Worm (Caenorhabditis elegans) whole organism, L1 larva: ENCODE measurements around the gene clec-219.

Source experiments
- aha-1 ChIP-seq: fragments of 150-350 bp; optimal IDR thresholded peaks from 2 replicates; lab custom pipeline; 2014; ENCODE audit warnings: missing biosample characterization, missing genetic modification characterization
- fos-1 ChIP-seq: fragments of 150-350 bp; optimal IDR thresholded peaks from 2 replicates; lab custom pipeline; 2014; ENCODE audit warnings: missing biosample characterization, missing genetic modification characterization
- hpl-2 ChIP-seq: fragments of 150-350 bp; optimal IDR thresholded peaks from 2 replicates; lab custom pipeline; 2014; ENCODE audit warnings: missing biosample characterization, missing genetic modification reagents, missing genetic modification characterization
- lin-13 ChIP-seq: fragments of 150-350 bp; optimal IDR thresholded peaks from 2 replicates; lab custom pipeline; 2014; ENCODE audit warnings: missing biosample characterization, missing genetic modification reagents, missing genetic modification characterization
- mdl-1 ChIP-seq, 2 experiments: fragments of 150-350 bp; optimal IDR thresholded peaks; 2 replicates each; lab custom pipeline; 2014 to 2017; ENCODE audit warnings: missing biosample characterization in 2 of 2, missing genetic modification characterization in 2 of 2, inconsistent platforms in 1 of 2
- mep-1 ChIP-seq: fragments of 150-350 bp; optimal IDR thresholded peaks from 2 replicates; lab custom pipeline; 2014; ENCODE audit warnings: missing biosample characterization, missing genetic modification characterization
- ztf-4 ChIP-seq: fragments of 150-350 bp; optimal IDR thresholded peaks from 2 replicates; lab custom pipeline; 2014; ENCODE audit warnings: missing biosample characterization, missing genetic modification characterization

- TF ChIP-seq hpl-2 (GFP tag; lab: Kevin White, UChicago) (no peak), lin-13 (no peak), mep-1 (tag; lab: Kevin White, UChicago) (no peak), fos-1 (tag; lab: Kevin White, UChicago) (no peak), ztf-4 (no peak), aha-1 (no peak), mdl-1 (tag; optimal IDR thresholded peaks at IDR 0.05; lab: Kevin White, UChicago) (no peak)
Measured at ce11 chrV:8300935-8301535, 17.2 kb upstream of the clec-219 start, which contains the start of gene W02D7.6.
